Fruit fly (Drosophila melanogaster) whole organism, prepupa: Measurements from ENCODE around the gene CG4615.

Experiments
- CG11294 ChIP-seq: fragments of 200-800 bp; sonication (Bioruptor generic); IDR thresholded peaks from 2 replicates; pipeline ENCODE4 v1.3.6; 2022; ENCODE audit warnings: missing biosample characterization, missing genetic modification characterization
- CG8319 ChIP-seq: fragments of 200-800 bp; sonication (Bioruptor generic); optimal IDR thresholded peaks from 3 replicates; lab custom pipeline; 2016; ENCODE audit warnings: missing biosample characterization, missing genetic modification characterization
- CG8632 ChIP-seq: fragments of 200-800 bp; sonication (Bioruptor generic); optimal IDR thresholded peaks from 3 replicates; lab custom pipeline; 2016; ENCODE audit warnings: missing biosample characterization, missing genetic modification characterization
- Ets96B ChIP-seq: fragments of 200-800 bp; optimal IDR thresholded peaks from 2 replicates; lab custom pipeline; 2019; ENCODE audit warnings: missing biosample characterization, mild to moderate bottlenecking, missing genetic modification characterization, moderate library complexity
- Gug ChIP-seq: fragments of 200-800 bp; sonication (Bioruptor generic); IDR thresholded peaks from 2 replicates; pipeline ENCODE4 v1.3.6; 2022; ENCODE audit warnings: missing biosample characterization, missing genetic modification characterization
- Hr39 ChIP-seq: fragments of 200-800 bp; sonication (Bioruptor generic); optimal IDR thresholded peaks from 2 replicates; lab custom pipeline; 2016; ENCODE audit warnings: missing biosample characterization, missing genetic modification characterization
- OdsH ChIP-seq: fragments of 200-800 bp; sonication (Bioruptor generic); optimal IDR thresholded peaks from 3 replicates; lab custom pipeline; 2016; ENCODE audit warnings: missing biosample characterization, missing genetic modification characterization
- dsx ChIP-seq: fragments of 200-800 bp; optimal IDR thresholded peaks from 3 replicates; lab custom pipeline; 2019; ENCODE audit warnings: missing biosample characterization, mild to moderate bottlenecking, missing genetic modification characterization, moderate library complexity; ENCODE audit not compliant: poor library complexity, severe bottlenecking
- fd59A ChIP-seq: fragments of 200-800 bp; sonication (Bioruptor generic); optimal IDR thresholded peaks from 2 replicates; lab custom pipeline; 2017; ENCODE audit warnings: missing biosample characterization, mild to moderate bottlenecking, missing genetic modification characterization, missing genetic modification reagents
- fd85E ChIP-seq: fragments of 200-800 bp; sonication (Bioruptor generic); optimal IDR thresholded peaks from 3 replicates; lab custom pipeline; 2016; ENCODE audit warnings: missing biosample characterization, missing genetic modification characterization
- salr ChIP-seq, 2 experiments: fragments of 200-800 bp; sonication (Bioruptor generic); optimal IDR thresholded peaks; 3 replicates each; lab custom pipeline; 2016 to 2018; ENCODE audit warnings: missing biosample characterization in 2 of 2, missing genetic modification characterization in 2 of 2, mild to moderate bottlenecking in 1 of 2

Gene CG4615

dm6 chrX:7049087-7049486 is 53.0 kb downstream of the CG4615 start, which contains the start of gene nullo:
TSS of gene nullo (plus strand) at chrX:7049476.
- no peak for TF ChIP-seq Gug
- TF ChIP-seq Hr39 (GFP tag; lab: Kevin White, UChicago), result no peak
- TF ChIP-seq OdsH (GFP tag; lab: Kevin White, UChicago), result no peak
- no peak for TF ChIP-seq fd59A (GFP tag; lab: Kevin White, UChicago)
- TF ChIP-seq salr (GFP tag; optimal IDR thresholded peaks at IDR 0.05; lab: Kevin White, UChicago), result no peak
- TF ChIP-seq dsx (GFP tag; lab: Kevin White, UChicago), result no peak
- TF ChIP-seq CG11294 (GFP tag; lab: Robert Waterston, UW), result no peak
- no peak for TF ChIP-seq CG8632
- no peak for TF ChIP-seq Ets96B (tag; lab: Kevin White, UChicago)
- TF ChIP-seq CG8319, result no peak
- TF ChIP-seq fd85E, result no peak
